Fruit fly (Drosophila melanogaster): ENCODE measurements around the gene CG33695.

DNA sequence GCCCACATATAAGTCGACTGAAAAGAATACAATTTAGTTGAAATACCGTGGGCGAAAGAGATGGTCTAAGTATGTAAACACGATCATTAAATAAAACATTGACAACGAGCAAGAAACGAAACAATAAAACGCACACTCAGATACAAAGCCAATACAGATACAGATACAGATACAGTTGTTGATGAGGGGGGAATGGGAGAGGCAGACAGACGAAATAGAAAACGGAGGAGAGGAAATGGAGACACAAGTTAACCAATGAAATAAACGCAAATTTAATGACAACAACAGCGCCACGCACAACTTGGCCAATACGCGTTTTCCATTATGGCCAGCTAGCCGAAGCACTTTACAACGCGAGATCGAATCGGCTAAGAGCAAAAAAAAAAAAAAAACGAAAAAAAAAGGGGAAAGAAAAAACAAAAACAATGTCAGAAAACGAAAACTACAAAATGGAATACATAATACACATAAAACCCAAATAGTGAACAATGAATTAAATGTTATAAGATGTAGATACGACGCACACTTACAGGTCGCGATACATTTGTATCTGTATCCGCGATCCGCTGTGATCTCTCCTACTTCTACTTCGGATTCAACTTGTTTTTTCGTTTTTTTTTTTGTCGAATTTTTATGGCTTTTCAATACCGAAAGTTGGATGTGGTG is 48.8 kb upstream of the CG33695 start:
- TF ChIP-seq dsx (GFP tag; optimal IDR thresholded peaks at IDR 0.05; ENCODE audit: poor library complexity, severe bottlenecking) = no peak
- TF ChIP-seq CG11762 (GFP tag; optimal IDR thresholded peaks at IDR 0.05; ENCODE audit: insufficient read depth) = no peak
- TF ChIP-seq pdm3 (GFP tag; optimal IDR thresholded peaks at IDR 0.05) = no peak

Measured in whole organism, prepupa.